Fruit fly (Drosophila melanogaster): Measurements from ENCODE around the gene CG6693.

CG6693 gene

dm6 chr3R:11216156-11216630, 5.2 kb downstream of the CG6693 start, which contains the start of the genes RpS25 and CG4820 (continued):
- TF ChIP-seq CG11762 (GFP tag; optimal IDR thresholded peaks at IDR 0.05; ENCODE audit: insufficient read depth) (peak; percentile 60), svp (GFP tag) (no peak), Gug (GFP tag; IDR thresholded peaks at IDR 0.05) (no peak), eg (GFP tag; IDR thresholded peaks at IDR 0.05) (peak; percentile 82), salr (GFP tag; optimal IDR thresholded peaks at IDR 0.05) (peak in 1 of 2 experiments; percentile 84), CG32006 (GFP tag; optimal IDR thresholded peaks at IDR 0.05) (peak; percentile 56), CG6163 (GFP tag; IDR thresholded peaks at IDR 0.05) (peak; percentile 77; the same call in 2 of the 3 replicates), achi (GFP tag; optimal IDR thresholded peaks at IDR 0.05) (peak; percentile 87), esn (GFP tag; optimal IDR thresholded peaks at IDR 0.05) (peak; percentile 90), CG10631 (GFP tag; optimal IDR thresholded peaks at IDR 0.05) (no peak), Sox14 (GFP tag; optimal IDR thresholded peaks at IDR 0.05) (peak; percentile 83), fd59A (GFP tag; optimal IDR thresholded peaks at IDR 0.05) (peak; percentile 57), CG34406 (GFP tag; optimal IDR thresholded peaks at IDR 0.05) (peak; percentile 82), Smox (GFP tag; optimal IDR thresholded peaks at IDR 0.05) (peak; percentile 74), Hr39 (GFP tag; optimal IDR thresholded peaks at IDR 0.05) (peak; percentile 84), CG6276 (GFP tag; optimal IDR thresholded peaks at IDR 0.05) (no peak), CG9139 (GFP tag; optimal IDR thresholded peaks at IDR 0.05) (peak; percentile 75), cyc (GFP tag; optimal IDR thresholded peaks at IDR 0.05) (peak; percentile 88), acj6 (GFP tag; optimal IDR thresholded peaks at IDR 0.05) (peak; percentile 84), Hr38 (GFP tag; optimal IDR thresholded peaks at IDR 0.05) (no peak), spab (GFP tag; optimal IDR thresholded peaks at IDR 0.05) (peak; percentile 57), pdm3 (GFP tag; optimal IDR thresholded peaks at IDR 0.05) (peak; percentile 82), Lpt (GFP tag; optimal IDR thresholded peaks at IDR 0.05) (peak; percentile 17), Sox15 (GFP tag; optimal IDR thresholded peaks at IDR 0.05) (peak; percentile 47), fkh (GFP tag; optimal IDR thresholded peaks at IDR 0.05) (peak; percentile 94), CG11294 (GFP tag; IDR thresholded peaks at IDR 0.05) (0 out of 2 replicates have a peak, but pooled peaks have one; percentile 36), vri (GFP tag; optimal IDR thresholded peaks at IDR 0.05) (peak; percentile 87), Eip75B (GFP tag; optimal IDR thresholded peaks at IDR 0.05) (peak; percentile 85), dsx (GFP tag; optimal IDR thresholded peaks at IDR 0.05; ENCODE audit: poor library complexity, severe bottlenecking) (peak; percentile 31), net (GFP tag; optimal IDR thresholded peaks at IDR 0.05) (peak; percentile 88), lz (GFP tag; optimal IDR thresholded peaks at IDR 0.05) (peak; percentile 91)

- TF ChIP-seq acj6 (GFP tag; optimal IDR thresholded peaks at IDR 0.05) (peak; percentile 61), salr (GFP tag; optimal IDR thresholded peaks at IDR 0.05) (peak in 1 of 2 experiments; percentile 54), CG11294 (GFP tag; IDR thresholded peaks at IDR 0.05) (peak; percentile 47; the same call in 1 of the 2 replicates), fd85E (GFP tag; optimal IDR thresholded peaks at IDR 0.05) (no peak), cyc (GFP tag; optimal IDR thresholded peaks at IDR 0.05) (peak; percentile 76), CG1621 (tag; optimal IDR thresholded peaks at IDR 0.05) (peak; percentile 45), net (GFP tag; optimal IDR thresholded peaks at IDR 0.05) (peak; percentile 44), CG10669 (GFP tag; optimal IDR thresholded peaks at IDR 0.05) (peak; percentile 65), Smox (GFP tag; optimal IDR thresholded peaks at IDR 0.05) (peak; percentile 65), CG3919 (GFP tag; optimal IDR thresholded peaks at IDR 0.05) (peak; percentile 62), dsx (GFP tag; optimal IDR thresholded peaks at IDR 0.05; ENCODE audit: poor library complexity, severe bottlenecking) (peak; percentile 56), fkh (GFP tag; optimal IDR thresholded peaks at IDR 0.05) (peak; percentile 40), CG16779 (tag; optimal IDR thresholded peaks at IDR 0.05) (no peak), CG10631 (GFP tag; optimal IDR thresholded peaks at IDR 0.05) (peak; percentile 76), fd59A (GFP tag; optimal IDR thresholded peaks at IDR 0.05) (peak; percentile 1), CG6163 (GFP tag; IDR thresholded peaks at IDR 0.05) (0 out of 3 replicates have a peak, but pooled peaks have one; percentile 29), Met (GFP tag; optimal IDR thresholded peaks at IDR 0.05) (peak; percentile 76), CG6808 (GFP tag; optimal IDR thresholded peaks at IDR 0.05) (peak; percentile 44), CG34406 (GFP tag; optimal IDR thresholded peaks at IDR 0.05) (peak; percentile 50), vri (GFP tag; optimal IDR thresholded peaks at IDR 0.05) (peak; percentile 56), OdsH (GFP tag; optimal IDR thresholded peaks at IDR 0.05) (peak; percentile 71), Sox102F (GFP tag; optimal IDR thresholded peaks at IDR 0.05) (peak; percentile 76), lz (GFP tag; optimal IDR thresholded peaks at IDR 0.05) (peak; percentile 80), Eip78C (GFP tag) (peak; percentile 85), CG11762 (GFP tag; optimal IDR thresholded peaks at IDR 0.05; ENCODE audit: insufficient read depth) (peak; percentile 34), Hr38 (GFP tag; optimal IDR thresholded peaks at IDR 0.05) (no peak), svp (GFP tag) (no peak), Ets21C (GFP tag; optimal IDR thresholded peaks at IDR 0.05) (peak; percentile 58), achi (GFP tag; optimal IDR thresholded peaks at IDR 0.05) (peak; percentile 64), CG8119 (GFP tag; IDR thresholded peaks at IDR 0.05) (peak; percentile 51; the same call in 2 of the 3 replicates), eg (GFP tag; IDR thresholded peaks at IDR 0.05) (peak; percentile 61), Eip75B (GFP tag; optimal IDR thresholded peaks at IDR 0.05) (peak; percentile 70), CG6854 (GFP tag; optimal IDR thresholded peaks at IDR 0.05) (peak; percentile 51), pdm3 (GFP tag; optimal IDR thresholded peaks at IDR 0.05) (peak; percentile 69), CG6792 (GFP tag; optimal IDR thresholded peaks at IDR 0.05) (peak; percentile 43), Sox15 (GFP tag; optimal IDR thresholded peaks at IDR 0.05) (peak; percentile 25), CG32006 (GFP tag; optimal IDR thresholded peaks at IDR 0.05) (peak; percentile 74)
Observed at dm6 chr3R:11214449-11214950, 6.9 kb downstream of the CG6693 start, which contains the start of gene ZnT86D. Gene ZnT86D (minus strand): TSS chr3R:11214539.
